Fruit fly (Drosophila melanogaster) whole organism, embryonic: Measurements from ENCODE around the gene drn.
A peak's percentile ranks its signal among the peaks of the same experiment; 100 is the strongest.

Source experiments
- CG10543 ChIP-seq: fragments of 200-800 bp; sonication (Bioruptor generic); optimal IDR thresholded peaks from 3 replicates; lab custom pipeline; 2017; ENCODE audit warnings: missing biosample characterization, mild to moderate bottlenecking, missing genetic modification characterization, moderate library complexity
- CG10654 ChIP-seq: fragments of 200-800 bp; sonication (Bioruptor generic); optimal IDR thresholded peaks from 2 replicates; lab custom pipeline; 2016; ENCODE audit warnings: missing biosample characterization, missing genetic modification characterization
- CG11504 ChIP-seq: fragments of 200-800 bp; sonication (Bioruptor generic); optimal IDR thresholded peaks from 3 replicates; lab custom pipeline; 2019; ENCODE audit warnings: missing biosample characterization, mild to moderate bottlenecking, missing genetic modification characterization, moderate library complexity
- CG13296 ChIP-seq: fragments of 200-800 bp; sonication (Bioruptor generic); optimal IDR thresholded peaks from 3 replicates; lab custom pipeline; 2018; ENCODE audit warnings: missing biosample characterization, mild to moderate bottlenecking, missing genetic modification characterization
- CG1529 ChIP-seq: fragments of 200-800 bp; sonication (Bioruptor generic); optimal IDR thresholded peaks from 3 replicates; lab custom pipeline; 2018; ENCODE audit warnings: missing biosample characterization, missing genetic modification characterization
- CG15479 ChIP-seq: fragments of 200-800 bp; sonication (Bioruptor generic); optimal IDR thresholded peaks from 3 replicates; lab custom pipeline; 2019; ENCODE audit warnings: missing biosample characterization, mild to moderate bottlenecking, missing genetic modification characterization, moderate library complexity
- CG15601 ChIP-seq: fragments of 200-800 bp; sonication (Bioruptor generic); optimal IDR thresholded peaks from 3 replicates; lab custom pipeline; 2019; ENCODE audit warnings: missing biosample characterization, mild to moderate bottlenecking, missing genetic modification characterization, moderate library complexity
- CG15696 ChIP-seq: fragments of 200-800 bp; sonication (Bioruptor generic); optimal IDR thresholded peaks from 2 replicates; lab custom pipeline; 2019; ENCODE audit warnings: missing biosample characterization, mild to moderate bottlenecking, missing genetic modification characterization, moderate library complexity
- CG16863 ChIP-seq: fragments of 200-800 bp; sonication (Bioruptor generic); optimal IDR thresholded peaks from 3 replicates; lab custom pipeline; 2016; ENCODE audit warnings: missing biosample characterization, missing genetic modification characterization
- CG17385 ChIP-seq: fragments of 200-800 bp; sonication (Bioruptor generic); optimal IDR thresholded peaks from 3 replicates; lab custom pipeline; 2018; ENCODE audit warnings: missing biosample characterization, mild to moderate bottlenecking, missing genetic modification characterization
- CG17912 ChIP-seq: fragments of 200-800 bp; sonication (Bioruptor generic); optimal IDR thresholded peaks from 2 replicates; lab custom pipeline; 2018; ENCODE audit warnings: missing biosample characterization, mild to moderate bottlenecking, missing genetic modification characterization
- CG2202 ChIP-seq: fragments of 200-800 bp; sonication (Bioruptor generic); optimal IDR thresholded peaks from 2 replicates; lab custom pipeline; 2018; ENCODE audit warnings: missing biosample characterization, mild to moderate bottlenecking, missing genetic modification characterization
- CG3281 ChIP-seq: fragments of 200-800 bp; sonication (Bioruptor generic); optimal IDR thresholded peaks from 3 replicates; lab custom pipeline; 2017; ENCODE audit warnings: missing biosample characterization, mild to moderate bottlenecking, missing genetic modification characterization
- CG3995 ChIP-seq: fragments of 200-800 bp; sonication (Bioruptor generic); optimal IDR thresholded peaks from 3 replicates; lab custom pipeline; 2016; ENCODE audit warnings: missing biosample characterization, missing genetic modification characterization
- CG6765 ChIP-seq: fragments of 200-800 bp; sonication (Bioruptor generic); optimal IDR thresholded peaks from 3 replicates; lab custom pipeline; 2017; ENCODE audit warnings: missing biosample characterization, mild to moderate bottlenecking, missing genetic modification characterization
- CG8290 ChIP-seq, 3 experiments: fragments of 200-800 bp; sonication (Bioruptor generic); optimal IDR thresholded peaks; 2 replicates each; lab custom pipeline; 2016 to 2019; ENCODE audit warnings: missing biosample characterization in 3 of 3, missing genetic modification characterization in 3 of 3, mild to moderate bottlenecking in 2 of 3, moderate library complexity in 1 of 3
- CG8388 ChIP-seq: fragments of 200-800 bp; sonication (Bioruptor generic); optimal IDR thresholded peaks from 2 replicates; lab custom pipeline; 2019; ENCODE audit warnings: missing biosample characterization, mild to moderate bottlenecking, missing genetic modification characterization, moderate library complexity
- CG9437 ChIP-seq: fragments of 200-800 bp; sonication (Bioruptor generic); optimal IDR thresholded peaks from 2 replicates; lab custom pipeline; 2018; ENCODE audit warnings: missing biosample characterization, mild to moderate bottlenecking, missing genetic modification characterization
- Dek ChIP-seq: fragments of 200-800 bp; sonication (Bioruptor generic); optimal IDR thresholded peaks from 3 replicates; lab custom pipeline; 2019; ENCODE audit warnings: missing biosample characterization, mild to moderate bottlenecking, missing genetic modification characterization, moderate library complexity
- Doc3 ChIP-seq: fragments of 200-800 bp; sonication (Bioruptor generic); IDR thresholded peaks from 3 replicates; pipeline ENCODE4 v1.3.6; 2022; ENCODE audit warnings: missing biosample characterization, missing genetic modification characterization; ENCODE audit not compliant: partially characterized antibody
- Eip74EF ChIP-seq, 2 experiments: fragments of 200-800 bp in 1 of 2; fragments of >200 bp in 1 of 2; sonication (Bioruptor generic) in 1 of 2; optimal IDR thresholded peaks; 2 replicates each; lab custom pipeline; 2017 to 2019; ENCODE audit warnings: missing biosample characterization in 2 of 2, missing genetic modification characterization in 2 of 2, mild to moderate bottlenecking in 1 of 2, moderate library complexity in 1 of 2
- Hmr ChIP-seq: fragments of 200-800 bp; sonication (Bioruptor generic); optimal IDR thresholded peaks from 3 replicates; lab custom pipeline; 2017; ENCODE audit warnings: mild to moderate bottlenecking, missing biosample characterization, missing genetic modification reagents, missing genetic modification characterization
- Hsf ChIP-seq: fragments of 200-800 bp; sonication (Bioruptor generic); optimal IDR thresholded peaks from 3 replicates; lab custom pipeline; 2016; ENCODE audit warnings: missing biosample characterization, missing genetic modification characterization
- MESR4 ChIP-seq: fragments of 200-800 bp; sonication (Bioruptor generic); optimal IDR thresholded peaks from 2 replicates; lab custom pipeline; 2018; ENCODE audit warnings: missing biosample characterization, mild to moderate bottlenecking, missing genetic modification characterization, moderate library complexity
- Med ChIP-seq: fragments of 200-800 bp; sonication (Bioruptor generic); peaks from one replicate; lab custom pipeline; 2016; ENCODE audit warnings: missing biosample characterization, missing genetic modification characterization, mild to moderate bottlenecking, inconsistent platforms, moderate library complexity
- NfI ChIP-seq: fragments of 200-800 bp; sonication (Bioruptor generic); optimal IDR thresholded peaks from 3 replicates; lab custom pipeline; 2018; ENCODE audit warnings: missing biosample characterization, mild to moderate bottlenecking, missing genetic modification characterization, moderate library complexity
- Pdp1 ChIP-seq, 2 experiments: fragments of 200-800 bp; sonication (Bioruptor generic); optimal IDR thresholded peaks; 3 replicates each; lab custom pipeline; 2016; ENCODE audit warnings: missing biosample characterization in 2 of 2, missing genetic modification characterization in 2 of 2, mild to moderate bottlenecking in 1 of 2, moderate library complexity in 1 of 2
- Rfx ChIP-seq: fragments of 200-800 bp; sonication (Bioruptor generic); IDR thresholded peaks from 2 replicates; pipeline ENCODE4 v1.3.6; 2022; ENCODE audit warnings: missing biosample characterization, missing genetic modification characterization
- Spps ChIP-seq: fragments of 200-800 bp; sonication (Bioruptor generic); optimal IDR thresholded peaks from 2 replicates; lab custom pipeline; 2018; ENCODE audit warnings: missing biosample characterization, mild to moderate bottlenecking, missing genetic modification characterization
- Sry-β ChIP-seq: fragments of 200-800 bp; sonication (Bioruptor generic); optimal IDR thresholded peaks from 2 replicates; lab custom pipeline; 2018; ENCODE audit warnings: missing biosample characterization, mild to moderate bottlenecking, missing genetic modification characterization, moderate library complexity
- abd-A ChIP-seq: fragments of 200-800 bp; sonication (Bioruptor generic); optimal IDR thresholded peaks from 3 replicates; lab custom pipeline; 2019; ENCODE audit warnings: missing biosample characterization, mild to moderate bottlenecking, missing genetic modification characterization, moderate library complexity
- ash1 ChIP-seq: fragments of 200-800 bp; sonication (Bioruptor generic); optimal IDR thresholded peaks from 2 replicates; lab custom pipeline; 2018; ENCODE audit warnings: missing biosample characterization, mild to moderate bottlenecking, missing genetic modification characterization
- az2 ChIP-seq: fragments of 200-800 bp; sonication (Bioruptor generic); optimal IDR thresholded peaks from 3 replicates; lab custom pipeline; 2016; ENCODE audit warnings: missing biosample characterization, missing genetic modification characterization
- bcd ChIP-seq: fragments of 200-800 bp; sonication (Bioruptor generic); optimal IDR thresholded peaks from 2 replicates; lab custom pipeline; 2017; ENCODE audit warnings: missing biosample characterization, mild to moderate bottlenecking, missing genetic modification characterization
- chm ChIP-seq: fragments of 200-800 bp; sonication (Bioruptor generic); IDR thresholded peaks from 2 replicates; pipeline ENCODE4 v1.3.6; 2022; ENCODE audit warnings: missing biosample characterization, missing genetic modification characterization
- corto ChIP-seq: fragments of 200-800 bp; sonication (Bioruptor generic); optimal IDR thresholded peaks from 2 replicates; lab custom pipeline; 2016; ENCODE audit warnings: missing biosample characterization, mild to moderate bottlenecking, missing genetic modification characterization, moderate library complexity
- cwo ChIP-seq: fragments of 200-800 bp; sonication (Bioruptor generic); optimal IDR thresholded peaks from 3 replicates; lab custom pipeline; 2017; ENCODE audit warnings: missing biosample characterization, missing genetic modification characterization, mild to moderate bottlenecking, moderate library complexity, missing genetic modification reagents
- dmrt11E ChIP-seq: fragments of 200-800 bp; sonication (Bioruptor generic); optimal IDR thresholded peaks from 3 replicates; lab custom pipeline; 2018; ENCODE audit warnings: missing biosample characterization, mild to moderate bottlenecking, missing genetic modification characterization, moderate library complexity
- gsb ChIP-seq: fragments of 200-800 bp; sonication (Bioruptor generic); IDR thresholded peaks from 2 replicates; pipeline ENCODE4 v1.3.6; 2022; ENCODE audit warnings: missing biosample characterization, missing genetic modification characterization
- hkb ChIP-seq, 2 experiments: fragments of 200-800 bp in 1 of 2; fragments of >200 bp in 1 of 2; sonication (Bioruptor generic) in 1 of 2; IDR thresholded peaks in 1 of 2; optimal IDR thresholded peaks in 1 of 2; 2 replicates each; pipeline versions ENCODE4 v1.3.6 to Lab custom; 2017 to 2022; ENCODE audit warnings: missing biosample characterization in 1 of 2, missing genetic modification characterization in 1 of 2
- ind ChIP-seq: fragments of 200-800 bp; sonication (Bioruptor generic); optimal IDR thresholded peaks from 3 replicates; lab custom pipeline; 2016; ENCODE audit warnings: missing biosample characterization, missing genetic modification characterization
- oc ChIP-seq: fragments of 200-800 bp; sonication (Bioruptor generic); optimal IDR thresholded peaks from 2 replicates; lab custom pipeline; 2018; ENCODE audit warnings: missing biosample characterization, mild to moderate bottlenecking, missing genetic modification characterization, moderate library complexity
- scrt ChIP-seq: fragments of 200-800 bp; sonication (Bioruptor generic); optimal IDR thresholded peaks from 2 replicates; lab custom pipeline; 2018; ENCODE audit warnings: missing biosample characterization, mild to moderate bottlenecking, missing genetic modification characterization, moderate library complexity
- sima ChIP-seq: fragments of 200-800 bp; sonication (Bioruptor generic); optimal IDR thresholded peaks from 2 replicates; lab custom pipeline; 2016; ENCODE audit warnings: missing biosample characterization, missing genetic modification characterization
- tll ChIP-seq, 2 experiments: fragments of 200-800 bp in 1 of 2; fragments of >200 bp in 1 of 2; sonication (Bioruptor generic) in 1 of 2; optimal IDR thresholded peaks; 2 replicates each; lab custom pipeline; 2017 to 2019; ENCODE audit warnings: missing biosample characterization in 2 of 2, missing genetic modification characterization in 2 of 2, mild to moderate bottlenecking in 1 of 2, moderate library complexity in 1 of 2
- trem ChIP-seq: fragments of 200-800 bp; optimal IDR thresholded peaks from 3 replicates; lab custom pipeline; 2019; ENCODE audit warnings: missing biosample characterization, mild to moderate bottlenecking, missing genetic modification characterization, moderate library complexity
- vvl ChIP-seq: fragments of 200-800 bp; sonication (Bioruptor generic); IDR thresholded peaks from 2 replicates; pipeline ENCODE4 v1.3.6; 2022; ENCODE audit warnings: missing biosample characterization, missing genetic modification characterization

The drn gene

DNA sequence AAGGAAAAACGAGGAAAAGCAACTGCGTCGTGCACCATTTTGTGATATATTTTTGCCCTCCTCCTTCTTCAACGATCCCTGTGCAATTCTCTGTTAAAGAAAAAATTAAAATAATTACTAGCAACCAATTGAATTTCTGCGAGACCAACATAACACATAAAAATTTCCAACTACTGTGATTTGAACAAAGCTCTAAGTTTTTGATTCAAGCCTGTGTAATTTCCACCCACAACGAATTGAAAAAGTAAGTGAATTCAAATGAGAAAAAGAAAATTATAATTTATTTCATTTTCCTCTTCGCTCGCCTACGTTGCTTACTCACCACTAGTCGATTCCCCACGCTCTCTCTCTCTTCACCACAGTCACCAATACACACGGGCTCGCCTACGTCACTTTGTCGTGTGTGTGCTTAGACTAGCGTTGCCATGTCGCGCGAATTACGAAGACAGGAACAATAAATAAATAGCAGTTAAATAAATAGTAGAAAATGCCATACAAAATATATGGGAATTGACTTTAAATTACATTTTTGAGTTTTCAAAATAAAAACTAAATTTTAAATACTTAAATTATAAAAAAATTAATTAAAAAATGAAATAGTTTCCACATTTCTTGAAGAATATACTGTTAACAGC is 2.3 kb downstream of the drn start (continued):
- TF ChIP-seq CG15479 (GFP tag; lab: Kevin White, UChicago): no peak
- TF ChIP-seq CG15696 (tag; lab: Kevin White, UChicago): peak; percentile 62
- TF ChIP-seq CG6765 (GFP tag; lab: Kevin White, UChicago): peak; percentile 50
- peak; percentile 46 for TF ChIP-seq CG8388 (GFP tag; lab: Kevin White, UChicago)
- TF ChIP-seq bcd (GFP tag; lab: Kevin White, UChicago): peak; percentile 39
- no peak for TF ChIP-seq hkb (optimal IDR thresholded peaks at IDR 0.05; lab: Kevin White, UChicago)
- peak; percentile 57; the same call in 1 of the 2 replicates for TF ChIP-seq hkb (GFP tag; IDR thresholded peaks at IDR 0.05; lab: Robert Waterston, UW)
- TF ChIP-seq Dek (tag; lab: Kevin White, UChicago): peak; percentile 29
- peak; percentile 30 for TF ChIP-seq Sry-β
- peak; percentile 8 for TF ChIP-seq oc (tag; lab: Kevin White, UChicago)
- TF ChIP-seq scrt (GFP tag; lab: Kevin White, UChicago): peak; percentile 22
- peak; percentile 48 for TF ChIP-seq CG17385 (GFP tag; lab: Kevin White, UChicago)
- TF ChIP-seq Med: peak; percentile 91
- no peak for TF ChIP-seq Doc3 (GFP tag; lab: Robert Waterston, UW)
- TF ChIP-seq CG9437 (GFP tag; lab: Kevin White, UChicago): no peak
- peak; percentile 6; the same call in 1 of the 2 replicates for TF ChIP-seq chm (GFP tag; lab: Robert Waterston, UW)
- no peak for TF ChIP-seq gsb
- TF ChIP-seq Pdp1 (GFP tag; optimal IDR thresholded peaks at IDR 0.05; lab: Kevin White, UChicago): peak in 1 of 2 experiments; percentile 37
- TF ChIP-seq Rfx (GFP tag; lab: Robert Waterston, UW): peak; percentile 58
- peak; percentile 70 for TF ChIP-seq abd-A (tag; lab: Kevin White, UChicago)
- no peak for TF ChIP-seq corto
- peak; percentile 74 for TF ChIP-seq CG10543 (GFP tag; lab: Kevin White, UChicago)
- peak; percentile 75 for TF ChIP-seq CG13296 (GFP tag; lab: Kevin White, UChicago)
- TF ChIP-seq trem (tag; lab: Kevin White, UChicago): peak; percentile 63
- peak; percentile 58 for TF ChIP-seq NfI (GFP tag; lab: Kevin White, UChicago)
- no peak for TF ChIP-seq sima (GFP tag; lab: Kevin White, UChicago)
- peak; percentile 43 for TF ChIP-seq CG1529 (GFP tag; lab: Kevin White, UChicago)
- peak; percentile 61 for TF ChIP-seq CG15601
- peak; percentile 85 for TF ChIP-seq ash1
- TF ChIP-seq CG10654 (GFP tag; lab: Kevin White, UChicago): peak; percentile 20
- peak; percentile 27 for TF ChIP-seq CG2202
- TF ChIP-seq CG11504 (tag; lab: Kevin White, UChicago): peak; percentile 62
- TF ChIP-seq CG16863 (GFP tag; lab: Kevin White, UChicago): no peak
- TF ChIP-seq MESR4: peak; percentile 10
- peak; percentile 15 for TF ChIP-seq az2 (GFP tag; lab: Kevin White, UChicago)
- peak in 1 of 2 experiments; percentile 44 for TF ChIP-seq Eip74EF (GFP tag; optimal IDR thresholded peaks at IDR 0.05; lab: Kevin White, UChicago)
- TF ChIP-seq CG8290 (GFP tag; optimal IDR thresholded peaks at IDR 0.05; lab: Kevin White, UChicago): no peak
- TF ChIP-seq CG8290 (tag; optimal IDR thresholded peaks at IDR 0.05; lab: Kevin White, UChicago): peak; percentile 18 to 81
- TF ChIP-seq Hmr (GFP tag; lab: Kevin White, UChicago): peak; percentile 70
- TF ChIP-seq CG3281 (GFP tag; lab: Kevin White, UChicago): peak; percentile 70
- peak; percentile 25 for TF ChIP-seq ind (GFP tag; lab: Kevin White, UChicago)
- peak; percentile 49 for TF ChIP-seq cwo (GFP tag; lab: Kevin White, UChicago)
- TF ChIP-seq tll (GFP tag; optimal IDR thresholded peaks at IDR 0.05; lab: Kevin White, UChicago): no peak
- TF ChIP-seq CG3995: peak; percentile 10
- peak; percentile 25 for TF ChIP-seq Hsf (GFP tag; lab: Kevin White, UChicago)
- peak; percentile 77 for TF ChIP-seq vvl
- peak; percentile 0 for TF ChIP-seq Spps (tag; lab: Kevin White, UChicago)
- TF ChIP-seq dmrt11E (tag; lab: Kevin White, UChicago): peak; percentile 25
- TF ChIP-seq CG17912: peak; percentile 72
